Fruit fly (Drosophila melanogaster): ENCODE measurements around the gene Hmx.

Hmx gene

DNA sequence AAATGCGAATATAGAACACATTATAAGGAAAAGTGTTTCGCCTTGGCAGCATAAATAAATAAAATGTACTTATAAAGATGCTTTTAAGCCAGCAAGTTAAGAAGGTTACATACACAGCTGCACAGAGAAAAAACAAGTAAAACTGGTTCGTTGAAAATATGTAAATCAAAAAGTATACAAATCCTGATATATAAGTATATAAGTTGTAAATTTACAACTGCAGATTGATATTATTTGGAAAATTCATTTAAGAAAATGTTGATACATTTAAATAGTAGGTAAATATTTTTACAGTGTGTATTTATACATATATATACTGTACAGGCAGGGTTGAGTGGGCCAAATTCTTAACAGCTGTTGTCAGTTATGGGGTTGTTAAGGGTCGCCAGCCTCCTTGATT, 6.1 kb downstream of the Hmx start:
- TF ChIP-seq CG8478 (optimal IDR thresholded peaks at IDR 0.05) (no peak), CTCF (optimal IDR thresholded peaks at IDR 0.05) (no peak)

dm6 chr3R:17566619-17567489, 8.1 kb downstream of the Hmx start:
- no peak for TF ChIP-seq CG8478 (optimal IDR thresholded peaks at IDR 0.05)

- no peak for TF ChIP-seq CG8478 (optimal IDR thresholded peaks at IDR 0.05)
- TF ChIP-seq CTCF (optimal IDR thresholded peaks at IDR 0.05) = no peak
Observed at dm6 chr3R:17583658-17584460, 25.1 kb downstream of the Hmx start.

DNA sequence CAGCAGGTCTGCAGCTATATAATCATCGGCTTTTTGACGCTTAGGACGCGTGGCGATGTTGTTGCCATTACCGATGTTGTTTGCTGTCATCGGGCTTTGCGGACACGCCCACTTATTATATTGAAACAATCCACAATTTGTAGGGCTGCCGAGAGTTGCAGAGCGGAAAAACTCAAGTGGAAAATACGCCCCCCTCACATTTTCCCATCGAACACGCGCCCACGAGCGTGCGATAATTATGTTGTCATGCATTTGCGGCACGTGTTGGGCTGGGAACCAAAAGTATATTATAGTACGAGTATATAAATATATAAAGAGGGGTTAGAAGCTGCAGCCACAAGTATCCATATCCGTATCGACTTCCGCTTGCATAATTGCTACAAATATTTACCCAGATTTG, 30.1 kb downstream of the Hmx start:
- TF ChIP-seq CG8478 (optimal IDR thresholded peaks at IDR 0.05) (no peak), CTCF (optimal IDR thresholded peaks at IDR 0.05) (no peak)

DNA sequence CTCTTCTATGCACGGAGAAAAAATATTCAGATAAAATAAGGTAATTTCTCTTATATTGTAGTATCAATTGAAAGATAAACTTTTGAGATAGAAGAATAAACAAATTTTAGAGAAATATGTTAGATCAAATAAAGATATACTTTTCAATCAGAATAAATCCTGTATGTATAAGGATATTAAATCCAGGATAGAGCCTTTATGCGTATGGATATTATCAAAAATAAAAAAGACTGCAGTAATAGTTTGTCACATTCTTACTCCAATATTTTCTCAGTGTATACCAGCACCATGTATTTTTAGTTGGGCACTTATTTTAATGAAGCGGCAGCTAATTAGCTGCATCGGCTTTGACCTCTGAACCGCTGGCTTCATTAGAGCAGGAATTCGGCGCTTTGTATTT, 33.1 kb downstream of the Hmx start:
- TF ChIP-seq CG8478 (optimal IDR thresholded peaks at IDR 0.05) = no peak
- TF ChIP-seq CTCF (optimal IDR thresholded peaks at IDR 0.05) = no peak

- TF ChIP-seq CTCF (optimal IDR thresholded peaks at IDR 0.05) (no peak), CG8478 (optimal IDR thresholded peaks at IDR 0.05) (no peak)
Observed at dm6 chr3R:17593470-17593869, 34.7 kb downstream of the Hmx start.

DNA sequence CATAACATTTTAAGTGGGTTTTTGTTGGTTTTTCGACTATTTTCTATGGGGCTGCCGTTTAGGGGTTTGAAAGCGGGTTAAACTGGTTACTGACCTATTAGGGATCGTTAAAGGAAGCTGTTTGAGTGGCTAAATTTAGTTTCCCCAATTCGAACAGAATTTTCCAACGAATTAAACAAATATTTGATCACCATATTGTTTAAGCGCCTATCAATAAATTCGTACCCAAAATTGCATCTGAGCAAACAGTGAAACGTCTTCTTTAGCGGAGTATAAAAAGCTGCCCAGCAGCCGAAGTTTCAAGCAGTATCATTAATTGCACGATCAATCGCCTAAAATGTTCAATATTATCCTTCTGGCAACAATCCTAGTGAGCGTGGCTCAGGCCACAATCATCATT, 35.4 kb downstream of the Hmx start, which contains the start of gene Sgs5bis:
Gene Sgs5bis, plus strand, starts transcription at position 301 of the 400 bp plus-strand sequence.
- TF ChIP-seq CG8478 (optimal IDR thresholded peaks at IDR 0.05) (no peak), CTCF (optimal IDR thresholded peaks at IDR 0.05) (no peak)

- no peak for TF ChIP-seq CG8478 (optimal IDR thresholded peaks at IDR 0.05)
- TF ChIP-seq CTCF (optimal IDR thresholded peaks at IDR 0.05) = no peak
Observed at dm6 chr3R:17595084-17595483, 36.4 kb downstream of the Hmx start, which contains the start of gene Sgs5. Gene Sgs5, plus strand, starts transcription at chr3R:17595362.

DNA sequence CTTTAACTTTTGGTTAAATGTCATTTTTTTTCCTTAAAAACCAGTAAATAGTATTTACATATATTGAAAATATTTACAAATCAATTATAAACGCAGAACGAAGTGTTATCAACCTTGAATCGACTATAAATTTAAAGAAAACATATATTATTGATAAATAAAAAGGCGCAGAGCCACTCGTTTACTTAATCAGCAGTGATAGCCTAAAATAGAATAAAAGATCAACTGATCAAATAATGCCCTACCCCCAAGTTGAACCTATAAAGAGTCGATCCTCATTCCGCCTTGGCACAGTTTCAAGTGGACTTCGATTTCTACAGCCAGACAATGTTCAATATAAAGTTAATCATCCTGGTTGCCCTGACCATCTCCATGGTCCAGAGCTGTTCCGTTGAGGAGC, 37.5 kb downstream of the Hmx start, which contains the start of gene CG7606:
Gene CG7606, plus strand, starts transcription at position 301 of the 400 bp plus-strand sequence.
- TF ChIP-seq CTCF (optimal IDR thresholded peaks at IDR 0.05) (no peak), CG8478 (optimal IDR thresholded peaks at IDR 0.05) (no peak)

- TF ChIP-seq CTCF (optimal IDR thresholded peaks at IDR 0.05) = no peak
- TF ChIP-seq CG8478 (optimal IDR thresholded peaks at IDR 0.05) = no peak
Observed at dm6 chr3R:17599695-17600094, 41.0 kb downstream of the Hmx start.

- TF ChIP-seq CTCF (optimal IDR thresholded peaks at IDR 0.05) (no peak), CG8478 (optimal IDR thresholded peaks at IDR 0.05) (no peak)
Observed at dm6 chr3R:17601866-17602265, 43.1 kb downstream of the Hmx start.

DNA sequence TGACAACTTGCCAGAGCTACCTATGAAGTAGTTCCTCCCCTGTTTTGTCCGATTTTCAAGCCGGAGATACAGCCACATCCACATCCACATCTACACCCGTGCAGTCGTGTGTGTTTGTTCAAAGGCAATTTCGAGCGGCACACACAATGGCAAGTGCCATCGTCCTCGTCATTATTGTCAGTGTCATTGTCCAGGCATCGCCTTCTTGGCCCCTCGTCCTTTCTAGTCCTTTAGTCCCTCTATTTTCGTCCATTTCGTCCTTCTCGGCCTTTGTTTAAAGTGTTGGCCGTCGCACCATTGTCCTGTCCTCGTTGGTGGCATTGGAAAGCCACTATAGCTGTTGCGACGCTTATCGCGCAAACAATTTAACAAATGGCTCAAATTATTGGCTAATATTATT, 44.2 kb downstream of the Hmx start:
- TF ChIP-seq CG8478 (optimal IDR thresholded peaks at IDR 0.05) (no peak), CTCF (optimal IDR thresholded peaks at IDR 0.05) (no peak)

DNA sequence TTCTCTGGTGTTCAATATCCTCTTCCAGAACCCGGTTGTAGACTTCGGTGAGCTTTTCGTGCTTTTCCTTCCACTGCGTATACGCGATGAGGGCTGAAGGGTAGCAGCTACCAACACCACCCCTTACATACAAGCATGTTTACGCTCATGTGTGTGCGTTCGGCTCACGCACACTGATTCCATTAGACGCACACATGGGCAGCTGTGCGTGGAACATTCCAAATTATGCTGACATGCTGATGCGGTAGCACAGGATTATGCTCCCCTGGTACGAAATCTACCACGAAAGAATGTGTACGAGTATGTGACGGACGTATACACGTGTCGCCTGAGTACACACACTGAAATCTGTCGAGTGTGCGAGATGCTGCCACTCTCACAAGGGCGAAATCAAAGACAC, 45.0 kb downstream of the Hmx start:
- TF ChIP-seq CTCF (optimal IDR thresholded peaks at IDR 0.05) (peak in 1 of 2 experiments; percentile 23), CG8478 (optimal IDR thresholded peaks at IDR 0.05) (no peak)

DNA sequence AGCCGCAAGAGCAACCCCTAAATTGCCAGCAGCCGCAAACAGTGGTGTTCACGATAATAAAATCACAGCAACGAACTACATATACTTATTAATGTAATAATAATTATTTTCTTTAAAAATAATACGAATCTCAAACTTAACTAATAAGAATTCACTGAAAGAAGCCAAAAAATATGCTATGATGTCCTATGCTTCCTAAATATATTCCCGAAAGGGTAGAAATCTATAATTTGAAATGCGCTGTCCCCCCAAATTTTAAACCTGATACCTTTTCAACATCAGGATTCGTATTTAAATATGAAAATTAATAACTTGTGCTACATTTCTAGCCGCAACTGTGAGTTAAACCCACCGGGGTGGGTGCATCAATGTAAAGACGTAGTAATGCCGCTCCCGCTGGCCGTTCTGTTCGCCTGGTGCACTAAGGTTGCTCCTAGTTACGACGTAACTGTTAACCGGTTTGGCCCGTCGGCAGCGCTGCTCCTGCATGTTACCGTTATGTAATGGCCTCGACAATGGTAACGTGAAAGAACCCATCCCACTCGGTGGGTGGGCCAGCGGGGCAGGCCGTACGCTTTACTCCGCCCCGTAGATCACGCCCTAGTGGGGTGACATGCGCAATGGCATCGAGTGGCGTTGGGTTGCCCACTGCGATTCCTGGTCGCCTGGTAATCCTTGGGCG, 45.6 kb downstream of the Hmx start:
- no peak for TF ChIP-seq CG8478 (optimal IDR thresholded peaks at IDR 0.05)
- no peak for TF ChIP-seq CTCF (optimal IDR thresholded peaks at IDR 0.05)

Measured in S2 (cell line).